Worm (Caenorhabditis elegans): ENCODE data around the gene C49F5.13.

- TF ChIP-seq nfya-1 (tag; optimal IDR thresholded peaks at IDR 0.05) (no peak), ama-1 (optimal IDR thresholded peaks at IDR 0.05) (no peak), eyg-1 (tag; optimal IDR thresholded peaks at IDR 0.05) (no peak), pqm-1 (tag; optimal IDR thresholded peaks at IDR 0.05) (no peak), ceh-30 (tag; optimal IDR thresholded peaks at IDR 0.05) (no peak), unc-3 (GFP tag; conservative IDR thresholded peaks at IDR 0.05) (no peak), unc-3 (tag; optimal IDR thresholded peaks at IDR 0.05) (no peak), ceh-34 (tag; optimal IDR thresholded peaks at IDR 0.05) (no peak), nhr-11 (tag; optimal IDR thresholded peaks at IDR 0.05) (no peak)
Measured at ce11 chrX:11971323-11971722, 10.1 kb downstream of the C49F5.13 start.

Measured in whole organism, late embryonic.